Worm (Caenorhabditis elegans) whole organism, L3 larva: ENCODE measurements around the gene F08G12.1.

ENCODE experiments used
- ZK546.5 ChIP-seq: sonication (generic microtip); optimal IDR thresholded peaks from 2 replicates; lab custom pipeline; 2017; ENCODE audit warnings: missing biosample characterization, missing genetic modification characterization
- aly-2 ChIP-seq: fragments of 150-350 bp; optimal IDR thresholded peaks from 2 replicates; lab custom pipeline; 2014; ENCODE audit warnings: missing biosample characterization, missing genetic modification characterization
- ama-1 ChIP-seq: fragments of 150-350 bp; optimal IDR thresholded peaks from 2 replicates; lab custom pipeline; 2018
- ceh-16 ChIP-seq: sonication (generic microtip); optimal IDR thresholded peaks from 2 replicates; lab custom pipeline; 2017; ENCODE audit warnings: missing biosample characterization, missing genetic modification characterization
- ceh-82 ChIP-seq: fragments of 150-350 bp; optimal IDR thresholded peaks from 2 replicates; lab custom pipeline; 2014; ENCODE audit warnings: missing biosample characterization, missing genetic modification characterization
- ceh-9 ChIP-seq: sonication (generic microtip); optimal IDR thresholded peaks from 2 replicates; lab custom pipeline; 2018; ENCODE audit warnings: missing biosample characterization, missing genetic modification characterization
- daf-12 ChIP-seq: fragments of 150-350 bp; optimal IDR thresholded peaks from 2 replicates; lab custom pipeline; 2014; ENCODE audit warnings: missing biosample characterization, missing genetic modification reagents, missing genetic modification characterization
- elt-1 ChIP-seq: fragments of 150-350 bp; optimal IDR thresholded peaks from 2 replicates; lab custom pipeline; 2014; ENCODE audit warnings: missing biosample characterization, missing genetic modification characterization
- elt-2 ChIP-seq: sonication (generic microtip); optimal IDR thresholded peaks from 2 replicates; lab custom pipeline; 2016; ENCODE audit warnings: missing genetic modification reagents, mild to moderate bottlenecking, missing genetic modification characterization, missing compliant biosample characterization
- elt-3 ChIP-seq, 3 experiments: fragments of 150-350 bp in 1 of 3; sonication (generic microtip) in 2 of 3; optimal IDR thresholded peaks; 2 replicates in 2 of 3; 4 replicates in 1 of 3; lab custom pipeline; 2014 to 2017; ENCODE audit warnings: missing biosample characterization in 3 of 3, missing genetic modification characterization in 3 of 3
- eor-1 ChIP-seq, 2 experiments: fragments of 150-350 bp; optimal IDR thresholded peaks; 2 replicates each; lab custom pipeline; 2014 to 2018; ENCODE audit warnings: missing biosample characterization in 2 of 2, missing genetic modification characterization in 2 of 2
- fkh-10 ChIP-seq: sonication (generic microtip); optimal IDR thresholded peaks from 2 replicates; lab custom pipeline; 2017; ENCODE audit warnings: missing biosample characterization, missing genetic modification reagents, missing genetic modification characterization
- fkh-2 ChIP-seq: fragments of 150-350 bp; optimal IDR thresholded peaks from 2 replicates; lab custom pipeline; 2014; ENCODE audit warnings: missing biosample characterization, missing genetic modification reagents, missing genetic modification characterization
- fos-1 ChIP-seq: fragments of 150-350 bp; optimal IDR thresholded peaks from 2 replicates; lab custom pipeline; 2014; ENCODE audit warnings: missing biosample characterization, missing genetic modification characterization
- hmg-11 ChIP-seq: sonication (generic microtip); optimal IDR thresholded peaks from 2 replicates; lab custom pipeline; 2016; ENCODE audit warnings: missing genetic modification characterization, missing compliant biosample characterization
- lin-15B ChIP-seq: fragments of 150-350 bp; optimal IDR thresholded peaks from 2 replicates; lab custom pipeline; 2014; ENCODE audit warnings: missing biosample characterization, missing genetic modification characterization
- lin-39 ChIP-seq: fragments of 150-350 bp; optimal IDR thresholded peaks from 2 replicates; lab custom pipeline; 2018; ENCODE audit warnings: missing biosample characterization, missing genetic modification reagents, missing genetic modification characterization
- mml-1 ChIP-seq: fragments of 150-350 bp; sonication (generic microtip); optimal IDR thresholded peaks from 3 replicates; lab custom pipeline; 2014; ENCODE audit warnings: missing biosample characterization, missing genetic modification characterization
- nhr-11 ChIP-seq: fragments of 150-350 bp; optimal IDR thresholded peaks from 2 replicates; lab custom pipeline; 2014; ENCODE audit warnings: missing biosample characterization, missing genetic modification characterization
- nhr-23 ChIP-seq: fragments of 150-350 bp; optimal IDR thresholded peaks from 2 replicates; lab custom pipeline; 2014; ENCODE audit warnings: missing biosample characterization, missing genetic modification reagents, missing genetic modification characterization
- nhr-28 ChIP-seq: fragments of 150-350 bp; optimal IDR thresholded peaks from 2 replicates; lab custom pipeline; 2014; ENCODE audit warnings: missing biosample characterization, missing genetic modification characterization
- nhr-67 ChIP-seq: fragments of 150-350 bp; optimal IDR thresholded peaks from 2 replicates; lab custom pipeline; 2014; ENCODE audit warnings: missing biosample characterization, missing genetic modification characterization
- nhr-76 ChIP-seq: fragments of 150-350 bp; sonication (generic microtip); optimal IDR thresholded peaks from 5 replicates; lab custom pipeline; 2014; ENCODE audit warnings: missing biosample characterization, missing genetic modification characterization
- nhr-77 ChIP-seq: fragments of 150-350 bp; optimal IDR thresholded peaks from 2 replicates; lab custom pipeline; 2014; ENCODE audit warnings: missing biosample characterization, missing genetic modification characterization
- pha-4 ChIP-seq: fragments of 150-350 bp; optimal IDR thresholded peaks from 2 replicates; lab custom pipeline; 2014; ENCODE audit warnings: missing biosample characterization, missing genetic modification reagents, missing genetic modification characterization
- pqm-1 ChIP-seq: fragments of 150-350 bp; optimal IDR thresholded peaks from 2 replicates; lab custom pipeline; 2017; ENCODE audit warnings: missing biosample characterization, missing genetic modification characterization, inconsistent platforms
- skn-1 ChIP-seq: fragments of 150-350 bp; optimal IDR thresholded peaks from 2 replicates; lab custom pipeline; 2014; ENCODE audit warnings: missing biosample characterization, missing genetic modification characterization
- snpc-4 ChIP-seq: fragments of 150-350 bp; optimal IDR thresholded peaks from 2 replicates; lab custom pipeline; 2014; ENCODE audit warnings: missing biosample characterization, missing genetic modification characterization
- unc-39 ChIP-seq: sonication (generic microtip); optimal IDR thresholded peaks from 4 replicates; lab custom pipeline; 2017; ENCODE audit warnings: missing biosample characterization, missing genetic modification characterization
- zag-1 ChIP-seq: fragments of 150-350 bp; optimal IDR thresholded peaks from 2 replicates; lab custom pipeline; 2014; ENCODE audit warnings: missing biosample characterization, missing genetic modification characterization
- ztf-11 ChIP-seq: fragments of 150-350 bp; optimal IDR thresholded peaks from 2 replicates; lab custom pipeline; 2014; ENCODE audit warnings: missing biosample characterization, missing genetic modification characterization

The F08G12.1 gene

DNA sequence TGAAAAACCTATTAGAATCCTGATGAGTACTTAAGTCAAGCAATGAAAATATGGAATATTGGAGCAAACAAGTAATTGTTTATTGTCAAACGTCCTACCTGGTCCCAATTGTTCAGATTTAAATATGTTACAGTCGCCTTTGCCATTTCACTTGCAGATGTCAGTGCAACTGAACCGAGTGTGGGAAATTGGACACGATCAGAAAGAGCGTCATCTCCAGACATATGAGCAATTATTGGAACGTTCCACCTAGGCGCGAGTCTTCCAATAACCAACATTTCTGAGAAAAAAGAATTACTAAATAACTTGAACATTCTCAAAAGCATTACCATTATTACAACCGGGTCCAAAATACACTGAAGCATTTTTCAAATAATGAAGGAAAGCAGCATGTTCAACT lies 31.4 kb upstream of the F08G12.1 start:
- no peak for TF ChIP-seq aly-2 (tag; lab: Kevin White, UChicago)
- no peak for TF ChIP-seq ceh-82 (tag; lab: Kevin White, UChicago)
- TF ChIP-seq fos-1 (tag; lab: Kevin White, UChicago), result no peak
- TF ChIP-seq unc-39 (tag; lab: Kevin White, UChicago), result no peak
- no peak for TF ChIP-seq nhr-67 (tag; lab: Kevin White, UChicago)
- TF ChIP-seq fkh-10 (GFP tag; lab: Kevin White, UChicago), result no peak

DNA sequence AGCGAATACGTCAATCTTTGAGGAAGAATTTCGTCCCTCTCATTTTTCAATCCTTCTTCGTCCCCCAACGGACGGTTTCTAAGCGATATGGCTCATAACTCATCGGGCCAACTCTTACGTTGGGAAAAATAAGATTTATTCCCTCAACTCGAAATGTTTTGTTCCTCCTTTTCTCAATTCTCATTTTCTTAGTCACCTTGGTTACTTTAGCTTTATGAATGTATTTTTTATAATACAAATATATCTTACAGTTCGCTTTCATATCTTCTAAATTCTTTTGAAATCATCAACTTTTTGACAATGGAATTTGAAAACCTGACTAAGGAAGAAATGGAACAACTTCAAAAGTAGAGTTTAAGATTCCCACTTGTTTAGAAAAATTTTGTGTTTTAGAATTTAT lies 23.8 kb upstream of the F08G12.1 start, which contains the start of gene npr-9:
npr-9 (plus strand) TSS at position 301 of the 400 bp plus-strand sequence.
- TF ChIP-seq fkh-2 (tag; lab: Kevin White, UChicago) (no peak), eor-1 (tag; optimal IDR thresholded peaks at IDR 0.05; lab: Kevin White, UChicago) (no peak), unc-39 (tag; lab: Kevin White, UChicago) (no peak), ZK546.5 (tag; lab: Kevin White, UChicago) (no peak), zag-1 (tag; lab: Kevin White, UChicago) (no peak), lin-15B (tag; lab: Kevin White, UChicago) (no peak), nhr-76 (no peak), ceh-9 (tag; lab: Kevin White, UChicago) (no peak), ama-1 (lab: Kevin White, UChicago) (no peak)

DNA sequence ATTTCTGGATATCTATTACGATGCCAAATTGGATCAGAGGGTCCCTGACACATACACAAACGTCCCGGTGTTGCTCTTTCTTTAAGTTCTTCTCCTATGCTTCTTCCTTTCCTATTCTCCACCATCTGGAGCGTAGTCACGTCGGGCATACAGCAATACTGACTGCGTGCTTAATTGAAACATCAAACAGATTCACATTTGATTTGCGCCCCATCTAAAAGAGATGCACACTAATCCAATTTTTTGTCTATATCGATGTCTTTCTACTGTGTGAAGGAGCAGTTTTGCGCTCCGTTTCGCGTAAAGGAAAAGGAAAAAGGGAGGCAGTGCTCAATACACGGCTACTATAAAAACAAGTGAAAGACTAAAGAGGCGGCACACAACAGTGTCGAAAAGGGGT lies 23.0 kb upstream of the F08G12.1 start:
- TF ChIP-seq skn-1, result no peak
- TF ChIP-seq elt-2 (tag; lab: Kevin White, UChicago), result no peak
- no peak for TF ChIP-seq lin-39 (tag; lab: Kevin White, UChicago)
- TF ChIP-seq nhr-67 (tag; lab: Kevin White, UChicago), result no peak
- TF ChIP-seq fos-1 (tag; lab: Kevin White, UChicago), result no peak
- no peak for TF ChIP-seq nhr-76
- TF ChIP-seq ztf-11, result no peak

DNA sequence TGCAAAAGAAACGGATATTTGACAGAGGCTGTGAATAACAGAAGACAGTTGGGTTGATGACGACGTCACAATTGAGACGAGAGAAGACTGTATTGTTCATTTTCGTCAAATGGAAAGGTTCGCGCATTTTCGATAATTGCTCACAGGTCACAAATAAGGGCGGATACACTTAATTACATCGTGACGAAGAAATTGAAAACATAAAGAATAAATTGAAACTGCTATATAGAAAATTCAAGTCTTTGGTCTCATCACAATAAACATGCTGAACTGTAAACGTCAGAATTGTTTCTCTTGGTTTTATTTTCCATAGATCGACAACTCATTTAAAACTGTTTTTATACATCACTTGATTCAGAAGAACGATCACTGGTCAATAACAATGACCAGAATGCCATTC lies 21.2 kb upstream of the F08G12.1 start, which contains the start of gene ZK455.5:
ZK455.5 (minus strand) TSS at position 101 of the 400 bp plus-strand sequence.
- no peak for TF ChIP-seq nhr-11
- no peak for TF ChIP-seq elt-2 (tag; lab: Kevin White, UChicago)
- TF ChIP-seq fkh-10 (GFP tag; lab: Kevin White, UChicago), result no peak
- no peak for TF ChIP-seq daf-12 (tag; lab: Kevin White, UChicago)
- no peak for TF ChIP-seq hmg-11 (tag; lab: Kevin White, UChicago)
- no peak for TF ChIP-seq lin-15B (tag; lab: Kevin White, UChicago)
- TF ChIP-seq pqm-1 (tag; lab: Kevin White, UChicago), result no peak
- no peak for TF ChIP-seq snpc-4 (tag; lab: Kevin White, UChicago)
- TF ChIP-seq nhr-28 (tag; lab: Kevin White, UChicago), result no peak

DNA sequence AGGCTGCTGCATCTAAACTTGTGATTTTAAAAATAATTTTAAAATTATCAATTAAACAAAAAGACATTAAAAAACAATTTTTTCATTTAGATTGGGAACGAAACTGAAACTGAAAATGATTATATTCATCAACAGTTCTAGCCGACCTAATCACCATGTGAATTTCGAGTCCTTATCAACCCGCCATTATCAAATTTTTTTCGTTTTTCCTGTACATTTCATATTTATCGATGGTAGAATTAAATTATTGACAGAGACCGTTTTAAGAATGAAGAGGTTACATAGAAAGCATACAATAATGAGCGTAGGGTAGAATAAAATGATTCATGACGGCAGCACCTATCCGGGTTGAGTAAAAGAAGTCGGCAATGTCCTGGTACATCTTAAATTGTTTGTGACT lies 18.6 kb upstream of the F08G12.1 start, which contains the start of gene asm-2:
asm-2 (minus strand) TSS at position 12 of the 400 bp plus-strand sequence.
- TF ChIP-seq nhr-77 (tag; lab: Kevin White, UChicago) (no peak), elt-2 (tag; lab: Kevin White, UChicago) (peak; percentile 91), pqm-1 (tag; lab: Kevin White, UChicago) (peak; percentile 89), nhr-11 (no peak)

DNA sequence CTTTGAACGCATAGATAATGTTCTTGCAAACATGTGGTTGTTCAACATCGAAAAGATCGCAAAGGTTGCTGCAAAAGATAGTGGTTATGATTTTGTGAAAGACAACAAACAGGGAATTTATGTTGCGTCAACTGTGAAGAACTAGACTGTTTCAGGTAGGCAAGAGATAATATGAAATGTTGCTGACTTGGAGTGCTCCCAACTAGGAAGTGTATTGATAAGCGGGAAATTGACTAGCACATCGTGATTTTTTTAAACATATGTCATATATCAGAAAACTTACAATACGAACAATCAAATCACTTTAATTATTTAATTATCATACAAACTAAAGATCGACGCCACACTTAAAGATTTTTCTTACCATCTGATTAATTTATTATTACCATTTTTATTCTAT lies 17.6 kb upstream of the F08G12.1 start:
- TF ChIP-seq lin-39 (tag; lab: Kevin White, UChicago), result no peak
- TF ChIP-seq pqm-1 (tag; lab: Kevin White, UChicago), result peak; percentile 19
- TF ChIP-seq skn-1, result no peak
- peak; percentile 66 for TF ChIP-seq elt-2 (tag; lab: Kevin White, UChicago)
- TF ChIP-seq snpc-4 (tag; lab: Kevin White, UChicago), result no peak
- no peak for TF ChIP-seq nhr-23
- TF ChIP-seq ceh-16 (tag; lab: Kevin White, UChicago), result no peak
- TF ChIP-seq elt-1, result no peak
- no peak for TF ChIP-seq zag-1 (tag; lab: Kevin White, UChicago)
- TF ChIP-seq mml-1 (tag; lab: Kevin White, UChicago), result no peak
- no peak for TF ChIP-seq ZK546.5 (tag; lab: Kevin White, UChicago)
- no peak for TF ChIP-seq ztf-11
- TF ChIP-seq pha-4 (tag; lab: Kevin White, UChicago), result no peak
- no peak for TF ChIP-seq elt-3 (tag; optimal IDR thresholded peaks at IDR 0.05; lab: Kevin White, UChicago)
- TF ChIP-seq nhr-11, result no peak
- no peak for TF ChIP-seq aly-2 (tag; lab: Kevin White, UChicago)
- no peak for TF ChIP-seq hmg-11 (tag; lab: Kevin White, UChicago)
